Worm (Caenorhabditis elegans) whole organism, L2 larva: Measurements from ENCODE around the gene lmd-3.

Source experiments
- C34F6.9 ChIP-seq: fragments of 150-350 bp; optimal IDR thresholded peaks from 2 replicates; lab custom pipeline; 2014; ENCODE audit warnings: missing biosample characterization, missing genetic modification characterization
- F13H6.1 ChIP-seq: sonication (generic microtip); optimal IDR thresholded peaks from 2 replicates; lab custom pipeline; 2016; ENCODE audit warnings: missing genetic modification characterization, missing compliant biosample characterization
- R02D3.7 ChIP-seq: fragments of 150-350 bp; optimal IDR thresholded peaks from 2 replicates; lab custom pipeline; 2014; ENCODE audit warnings: missing biosample characterization, missing genetic modification characterization
- Y55F3AM.14 ChIP-seq: fragments of 200-800 bp; sonication (Bioruptor generic); optimal IDR thresholded peaks from 2 replicates; lab custom pipeline; 2018; ENCODE audit warnings: mild to moderate bottlenecking, missing genetic modification characterization, missing compliant biosample characterization
- ZK546.5 ChIP-seq: sonication (generic microtip); optimal IDR thresholded peaks from 2 replicates; lab custom pipeline; 2017; ENCODE audit warnings: missing biosample characterization, missing genetic modification characterization
- alr-1 ChIP-seq: fragments of 150-350 bp; optimal IDR thresholded peaks from 2 replicates; lab custom pipeline; 2014; ENCODE audit warnings: missing biosample characterization, missing genetic modification characterization
- aly-2 ChIP-seq: fragments of 150-350 bp; optimal IDR thresholded peaks from 2 replicates; lab custom pipeline; 2014; ENCODE audit warnings: missing biosample characterization, missing genetic modification characterization
- ama-1 ChIP-seq: fragments of 150-350 bp; optimal IDR thresholded peaks from 2 replicates; lab custom pipeline; 2018; ENCODE audit warnings: inconsistent platforms
- blmp-1 ChIP-seq: sonication (generic microtip); optimal IDR thresholded peaks from 2 replicates; lab custom pipeline; 2017; ENCODE audit warnings: missing genetic modification characterization, mild to moderate bottlenecking, missing compliant biosample characterization, antibody characterized with exemption, moderate library complexity; ENCODE audit not compliant: insufficient read depth
- ceh-16 ChIP-seq: fragments of 150-350 bp; optimal IDR thresholded peaks from 2 replicates; lab custom pipeline; 2014; ENCODE audit warnings: missing biosample characterization, missing genetic modification characterization
- ceh-82 ChIP-seq: fragments of 150-350 bp; optimal IDR thresholded peaks from 2 replicates; lab custom pipeline; 2014; ENCODE audit warnings: missing biosample characterization, missing genetic modification characterization
- crh-2 ChIP-seq: sonication (generic microtip); optimal IDR thresholded peaks from 2 replicates; lab custom pipeline; 2017; ENCODE audit warnings: missing biosample characterization, missing genetic modification characterization
- dmd-4 ChIP-seq: sonication (generic microtip); optimal IDR thresholded peaks from 2 replicates; lab custom pipeline; 2017; ENCODE audit warnings: missing biosample characterization, missing genetic modification characterization
- egl-27 ChIP-seq: sonication (generic microtip); optimal IDR thresholded peaks from 3 replicates; lab custom pipeline; 2017; ENCODE audit warnings: missing biosample characterization, missing genetic modification reagents, missing genetic modification characterization
- elt-1 ChIP-seq: fragments of 150-350 bp; optimal IDR thresholded peaks from 2 replicates; lab custom pipeline; 2014; ENCODE audit warnings: missing biosample characterization, missing genetic modification characterization
- elt-3 ChIP-seq: sonication (generic microtip); optimal IDR thresholded peaks from 2 replicates; lab custom pipeline; 2017; ENCODE audit warnings: missing biosample characterization, missing genetic modification characterization
- fos-1 ChIP-seq: fragments of 150-350 bp; optimal IDR thresholded peaks from 2 replicates; lab custom pipeline; 2014; ENCODE audit warnings: missing biosample characterization, missing genetic modification characterization
- gmeb-1 ChIP-seq: fragments of 150-350 bp; optimal IDR thresholded peaks from 2 replicates; lab custom pipeline; 2014; ENCODE audit warnings: missing biosample characterization, missing genetic modification characterization
- lin-11 ChIP-seq: fragments of 150-350 bp; sonication (generic microtip); optimal IDR thresholded peaks from 2 replicates; lab custom pipeline; 2014; ENCODE audit warnings: missing biosample characterization, missing genetic modification characterization, inconsistent platforms, mixed read lengths
- lin-13 ChIP-seq: fragments of 150-350 bp; optimal IDR thresholded peaks from 2 replicates; lab custom pipeline; 2014; ENCODE audit warnings: missing biosample characterization, missing genetic modification reagents, missing genetic modification characterization
- lin-39 ChIP-seq: fragments of 150-350 bp; optimal IDR thresholded peaks from 2 replicates; lab custom pipeline; 2014; ENCODE audit warnings: missing biosample characterization, missing genetic modification reagents, missing genetic modification characterization
- mbf-1 ChIP-seq: sonication (generic microtip); optimal IDR thresholded peaks from 2 replicates; lab custom pipeline; 2017; ENCODE audit warnings: missing biosample characterization, missing genetic modification characterization
- mdl-1 ChIP-seq, 2 experiments: fragments of 150-350 bp in 1 of 2; sonication (generic microtip) in 1 of 2; optimal IDR thresholded peaks; 2 replicates each; lab custom pipeline; 2017; ENCODE audit warnings: missing biosample characterization in 2 of 2, missing genetic modification characterization in 2 of 2
- nhr-10 ChIP-seq: sonication (generic microtip); optimal IDR thresholded peaks from 2 replicates; lab custom pipeline; 2017; ENCODE audit warnings: missing biosample characterization, missing genetic modification characterization
- nhr-11 ChIP-seq: fragments of 150-350 bp; optimal IDR thresholded peaks from 2 replicates; lab custom pipeline; 2014; ENCODE audit warnings: missing biosample characterization, missing genetic modification characterization
- nhr-129 ChIP-seq: fragments of 150-350 bp; optimal IDR thresholded peaks from 2 replicates; lab custom pipeline; 2014; ENCODE audit warnings: missing biosample characterization, missing genetic modification characterization
- nhr-21 ChIP-seq: fragments of 150-350 bp; optimal IDR thresholded peaks from 2 replicates; lab custom pipeline; 2014; ENCODE audit warnings: missing biosample characterization, missing genetic modification characterization
- nhr-23 ChIP-seq: fragments of 150-350 bp; optimal IDR thresholded peaks from 2 replicates; lab custom pipeline; 2014; ENCODE audit warnings: missing biosample characterization, missing genetic modification reagents, missing genetic modification characterization
- nhr-237 ChIP-seq: fragments of 150-350 bp; optimal IDR thresholded peaks from 2 replicates; lab custom pipeline; 2014; ENCODE audit warnings: missing biosample characterization, missing genetic modification characterization
- nhr-25 ChIP-seq: fragments of 150-350 bp; sonication (generic microtip); optimal IDR thresholded peaks from 3 replicates; lab custom pipeline; 2014; ENCODE audit warnings: missing biosample characterization, missing genetic modification characterization
- nhr-6 ChIP-seq: fragments of 150-350 bp; optimal IDR thresholded peaks from 2 replicates; lab custom pipeline; 2014; ENCODE audit warnings: missing biosample characterization, missing genetic modification characterization
- nhr-77 ChIP-seq: fragments of 150-350 bp; optimal IDR thresholded peaks from 2 replicates; lab custom pipeline; 2014; ENCODE audit warnings: missing biosample characterization, missing genetic modification characterization
- peb-1 ChIP-seq: fragments of 150-350 bp; optimal IDR thresholded peaks from 2 replicates; lab custom pipeline; 2014; ENCODE audit warnings: missing biosample characterization, missing genetic modification characterization
- sem-4 ChIP-seq: fragments of 150-350 bp; optimal IDR thresholded peaks from 2 replicates; lab custom pipeline; 2014; ENCODE audit warnings: missing biosample characterization, missing genetic modification reagents, missing genetic modification characterization
- sma-3 ChIP-seq: sonication (generic microtip); optimal IDR thresholded peaks from 2 replicates; lab custom pipeline; 2016; ENCODE audit warnings: missing genetic modification reagents, missing genetic modification characterization, missing compliant biosample characterization
- sma-9 ChIP-seq, 2 experiments: fragments of 150-350 bp in 1 of 2; sonication (generic microtip) in 1 of 2; optimal IDR thresholded peaks; 2 replicates each; lab custom pipeline; 2014 to 2016; ENCODE audit warnings: missing genetic modification characterization in 2 of 2, mild to moderate bottlenecking in 1 of 2, missing biosample characterization in 1 of 2, missing compliant biosample characterization in 1 of 2, missing genetic modification reagents in 1 of 2, moderate library complexity in 1 of 2
- snpc-4 ChIP-seq: fragments of 150-350 bp; optimal IDR thresholded peaks from 2 replicates; lab custom pipeline; 2014; ENCODE audit warnings: missing biosample characterization, missing genetic modification characterization
- unc-39 ChIP-seq: fragments of 150-350 bp; optimal IDR thresholded peaks from 2 replicates; lab custom pipeline; 2014; ENCODE audit warnings: missing biosample characterization, missing genetic modification characterization
- unc-55 ChIP-seq: fragments of 150-350 bp; sonication (generic microtip); optimal IDR thresholded peaks from 3 replicates; lab custom pipeline; 2014; ENCODE audit warnings: missing biosample characterization, missing genetic modification reagents, missing genetic modification characterization
- unc-62 ChIP-seq: fragments of 150-350 bp; optimal IDR thresholded peaks from 2 replicates; lab custom pipeline; 2014; ENCODE audit warnings: missing biosample characterization, missing genetic modification reagents, missing genetic modification characterization
- zag-1 ChIP-seq: fragments of 150-350 bp; optimal IDR thresholded peaks from 2 replicates; lab custom pipeline; 2014; ENCODE audit warnings: missing biosample characterization, missing genetic modification characterization
- ztf-11 ChIP-seq: sonication (generic microtip); optimal IDR thresholded peaks from 2 replicates; lab custom pipeline; 2017; ENCODE audit warnings: missing biosample characterization, missing genetic modification characterization

The lmd-3 gene

ce11 chrV:8383716-8384115, 60.9 kb downstream of the lmd-3 start, which contains the start of gene F52E1.14:
Gene F52E1.14 (plus strand): TSS chrV:8383922.
- TF ChIP-seq sma-9 (GFP tag; optimal IDR thresholded peaks at IDR 0.05; lab: Kevin White, UChicago), result peak; percentile 51
- TF ChIP-seq sma-9 (tag; optimal IDR thresholded peaks at IDR 0.05; lab: Kevin White, UChicago), result no peak
- no peak for TF ChIP-seq mbf-1 (tag; lab: Kevin White, UChicago)
- peak; percentile 67 for TF ChIP-seq fos-1
- no peak for TF ChIP-seq nhr-237 (tag; lab: Kevin White, UChicago)
- TF ChIP-seq crh-2, result peak; percentile 51
- peak; percentile 39 for TF ChIP-seq F13H6.1 (tag; lab: Kevin White, UChicago)

ce11 chrV:8380076-8380475, 64.5 kb downstream of the lmd-3 start:
- TF ChIP-seq nhr-77 (tag; lab: Kevin White, UChicago) (no peak), nhr-11 (tag; lab: Kevin White, UChicago) (no peak), unc-62 (no peak), dmd-4 (tag; lab: Kevin White, UChicago) (no peak), nhr-10 (tag; lab: Kevin White, UChicago) (no peak), snpc-4 (tag; lab: Kevin White, UChicago) (no peak)

ce11 chrV:8379206-8379605, 65.4 kb downstream of the lmd-3 start, which contains the start of gene F52E1.5:
Gene F52E1.5 (plus strand): TSS chrV:8379506.
- no peak for TF ChIP-seq nhr-10 (tag; lab: Kevin White, UChicago)
- no peak for TF ChIP-seq Y55F3AM.14 (GFP tag; lab: Kevin White, UChicago)
- no peak for TF ChIP-seq sem-4
- TF ChIP-seq zag-1 (tag; lab: Kevin White, UChicago), result no peak
- no peak for TF ChIP-seq lin-13 (GFP tag; lab: Kevin White, UChicago)
- TF ChIP-seq elt-1 (tag; lab: Kevin White, UChicago), result no peak
- no peak for TF ChIP-seq nhr-129 (tag; lab: Kevin White, UChicago)
- TF ChIP-seq crh-2, result no peak
- no peak for TF ChIP-seq ama-1 (lab: Kevin White, UChicago)
- no peak for TF ChIP-seq mbf-1 (tag; lab: Kevin White, UChicago)
- TF ChIP-seq sma-9 (GFP tag; optimal IDR thresholded peaks at IDR 0.05; lab: Kevin White, UChicago), result no peak
- TF ChIP-seq sma-9 (tag; optimal IDR thresholded peaks at IDR 0.05; lab: Kevin White, UChicago), result no peak
- no peak for TF ChIP-seq unc-55 (GFP tag; lab: Kevin White, UChicago)
- TF ChIP-seq nhr-23 (tag; lab: Kevin White, UChicago), result no peak
- TF ChIP-seq elt-3, result no peak
- no peak for TF ChIP-seq ztf-11 (tag; lab: Kevin White, UChicago)
- TF ChIP-seq blmp-1 (tag; lab: Kevin White, UChicago), result no peak
- TF ChIP-seq lin-39 (tag; lab: Kevin White, UChicago), result no peak
- TF ChIP-seq alr-1 (tag; lab: Kevin White, UChicago), result no peak
- TF ChIP-seq nhr-21, result no peak
- TF ChIP-seq sma-3 (GFP tag; lab: Kevin White, UChicago), result no peak

- TF ChIP-seq ZK546.5 (no peak), unc-39 (tag; lab: Kevin White, UChicago) (no peak), dmd-4 (tag; lab: Kevin White, UChicago) (no peak), lin-11 (no peak), R02D3.7 (no peak), aly-2 (no peak), nhr-23 (tag; lab: Kevin White, UChicago) (no peak), unc-55 (GFP tag; lab: Kevin White, UChicago) (no peak), egl-27 (tag; lab: Kevin White, UChicago) (no peak), sma-9 (GFP tag; optimal IDR thresholded peaks at IDR 0.05; lab: Kevin White, UChicago) (no peak), sma-9 (tag; optimal IDR thresholded peaks at IDR 0.05; lab: Kevin White, UChicago) (no peak), elt-3 (no peak), nhr-6 (no peak), sma-3 (GFP tag; lab: Kevin White, UChicago) (no peak)
These were observed 68.8 kb downstream of the lmd-3 start, which contains the start of gene F38E1.3 for ce11 chrV:8375849-8376248. Gene F38E1.3 (plus strand): TSS chrV:8376149.

ce11 chrV:8375419-8375818, 69.2 kb downstream of the lmd-3 start, which contains the start of gene F38E1.10:
Gene F38E1.10 (minus strand): TSS chrV:8375519.
- no peak for TF ChIP-seq ceh-82 (tag; lab: Kevin White, UChicago)
- no peak for TF ChIP-seq nhr-77 (tag; lab: Kevin White, UChicago)
- TF ChIP-seq gmeb-1 (tag; lab: Kevin White, UChicago), result no peak
- TF ChIP-seq C34F6.9 (tag; lab: Kevin White, UChicago), result no peak
- TF ChIP-seq alr-1 (tag; lab: Kevin White, UChicago), result no peak
- TF ChIP-seq lin-11, result no peak
- no peak for TF ChIP-seq nhr-129 (tag; lab: Kevin White, UChicago)
- TF ChIP-seq aly-2, result no peak
- TF ChIP-seq nhr-25 (tag; lab: Kevin White, UChicago), result no peak
- TF ChIP-seq lin-13 (GFP tag; lab: Kevin White, UChicago), result no peak
- TF ChIP-seq nhr-6, result no peak
- no peak for TF ChIP-seq ceh-16 (tag; lab: Kevin White, UChicago)
- no peak for TF ChIP-seq unc-39 (tag; lab: Kevin White, UChicago)
- no peak for TF ChIP-seq peb-1 (tag; lab: Kevin White, UChicago)
- no peak for TF ChIP-seq crh-2
- TF ChIP-seq ztf-11 (tag; lab: Kevin White, UChicago), result no peak
- no peak for TF ChIP-seq sma-9 (GFP tag; optimal IDR thresholded peaks at IDR 0.05; lab: Kevin White, UChicago)
- TF ChIP-seq sma-9 (tag; optimal IDR thresholded peaks at IDR 0.05; lab: Kevin White, UChicago), result no peak
- TF ChIP-seq mbf-1 (tag; lab: Kevin White, UChicago), result no peak
- no peak for TF ChIP-seq mdl-1 (tag; optimal IDR thresholded peaks at IDR 0.05; lab: Kevin White, UChicago)
- no peak for TF ChIP-seq nhr-11 (tag; lab: Kevin White, UChicago)
